Worm (Caenorhabditis elegans): ENCODE results near the gene npax-3.

Gene npax-3

ce11 chrIV:10817030-10817429 is 10.9 kb downstream of the npax-3 start (continued):
- TF ChIP-seq Y116A8C.19 (tag; optimal IDR thresholded peaks at IDR 0.05; ENCODE audit: borderline replicate concordance), result no peak
- no peak for TF ChIP-seq nhr-28 (tag; optimal IDR thresholded peaks at IDR 0.05)
- TF ChIP-seq nhr-84 (tag; optimal IDR thresholded peaks at IDR 0.05), result no peak
- TF ChIP-seq dsc-1 (tag; optimal IDR thresholded peaks at IDR 0.05), result no peak
- no peak for TF ChIP-seq fos-1 (tag; optimal IDR thresholded peaks at IDR 0.05)
- no peak for TF ChIP-seq mef-2 (tag; optimal IDR thresholded peaks at IDR 0.05)
- peak in 1 of 2 experiments; percentile 38 for TF ChIP-seq mdl-1 (tag; optimal IDR thresholded peaks at IDR 0.05)
- TF ChIP-seq fkh-8 (tag; optimal IDR thresholded peaks at IDR 0.05), result no peak
- TF ChIP-seq dpl-1 (GFP tag; optimal IDR thresholded peaks at IDR 0.05), result no peak
- no peak for TF ChIP-seq snpc-4 (tag; optimal IDR thresholded peaks at IDR 0.05)
- TF ChIP-seq mab-9 (GFP tag; IDR thresholded peaks at IDR 0.05), result no peak
- no peak for TF ChIP-seq F16B12.6 (tag; optimal IDR thresholded peaks at IDR 0.05)
- TF ChIP-seq blmp-1 (tag; optimal IDR thresholded peaks at IDR 0.05), result peak; percentile 79
- no peak for TF ChIP-seq ztf-4 (tag; optimal IDR thresholded peaks at IDR 0.05)
- TF ChIP-seq zip-4 (GFP tag; optimal IDR thresholded peaks at IDR 0.05), result no peak
- no peak for TF ChIP-seq unc-62 (GFP tag; optimal IDR thresholded peaks at IDR 0.05)
- TF ChIP-seq lir-3 (tag; optimal IDR thresholded peaks at IDR 0.05; ENCODE audit: poor library complexity), result no peak
- no peak for TF ChIP-seq ets-5 (GFP tag; IDR thresholded peaks at IDR 0.05)
- TF ChIP-seq lin-35 (GFP tag; optimal IDR thresholded peaks at IDR 0.05), result no peak
- TF ChIP-seq nhr-85 (tag), result no peak
- no peak for TF ChIP-seq nhr-11 (tag; optimal IDR thresholded peaks at IDR 0.05)
- TF ChIP-seq egl-13 (tag; optimal IDR thresholded peaks at IDR 0.05), result no peak
- peak; percentile 4 for TF ChIP-seq nhr-47 (tag; optimal IDR thresholded peaks at IDR 0.05)
- no peak for TF ChIP-seq hlh-4 (tag; optimal IDR thresholded peaks at IDR 0.05)
- TF ChIP-seq vab-15 (tag; optimal IDR thresholded peaks at IDR 0.05), result no peak
- TF ChIP-seq alr-1 (tag; optimal IDR thresholded peaks at IDR 0.05; ENCODE audit: borderline replicate concordance), result no peak
- no peak for TF ChIP-seq ztf-11 (tag; optimal IDR thresholded peaks at IDR 0.05)
- TF ChIP-seq unc-30 (tag; optimal IDR thresholded peaks at IDR 0.05), result no peak
- TF ChIP-seq grh-1 (GFP tag; IDR thresholded peaks at IDR 0.05), result no peak
- TF ChIP-seq lsy-2 (tag; optimal IDR thresholded peaks at IDR 0.05), result no peak
- peak in 2 of 3 experiments; percentile 3 to 22 for TF ChIP-seq ceh-82 (tag; optimal IDR thresholded peaks at IDR 0.05)
- TF ChIP-seq ama-1 (optimal IDR thresholded peaks at IDR 0.05), result no peak
- no peak for TF ChIP-seq tlp-1 (tag; optimal IDR thresholded peaks at IDR 0.05)
- no peak for TF ChIP-seq lin-15B (tag; optimal IDR thresholded peaks at IDR 0.05)
- TF ChIP-seq nhr-76 (tag; optimal IDR thresholded peaks at IDR 0.05), result no peak
- no peak for TF ChIP-seq ceh-8 (GFP tag; optimal IDR thresholded peaks at IDR 0.05)
- no peak for TF ChIP-seq nhr-237 (tag; optimal IDR thresholded peaks at IDR 0.05)
- TF ChIP-seq fkh-10 (GFP tag; optimal IDR thresholded peaks at IDR 0.05), result no peak
- no peak for TF ChIP-seq lin-39 (tag; optimal IDR thresholded peaks at IDR 0.05)
- no peak for TF ChIP-seq unc-86 (tag; optimal IDR thresholded peaks at IDR 0.05)
- TF ChIP-seq zag-1 (tag; optimal IDR thresholded peaks at IDR 0.05), result no peak
- no peak for TF ChIP-seq unc-130 (tag; optimal IDR thresholded peaks at IDR 0.05)
- no peak for TF ChIP-seq aly-2 (tag; optimal IDR thresholded peaks at IDR 0.05)
- TF ChIP-seq swsn-7 (tag; optimal IDR thresholded peaks at IDR 0.05), result peak; percentile 8
- TF ChIP-seq xbp-1 (tag; optimal IDR thresholded peaks at IDR 0.05), result no peak
- TF ChIP-seq unc-98 (GFP tag; IDR thresholded peaks at IDR 0.05), result no peak

- no peak for TF ChIP-seq zip-4 (GFP tag; optimal IDR thresholded peaks at IDR 0.05)
- no peak for TF ChIP-seq ama-1 (optimal IDR thresholded peaks at IDR 0.05)
- TF ChIP-seq mep-1 (tag; optimal IDR thresholded peaks at IDR 0.05), result peak; percentile 24
- TF ChIP-seq blmp-1 (tag; optimal IDR thresholded peaks at IDR 0.05), result peak; percentile 63
- no peak for TF ChIP-seq elt-3 (tag; optimal IDR thresholded peaks at IDR 0.05)
- TF ChIP-seq Y116A8C.19 (tag; optimal IDR thresholded peaks at IDR 0.05; ENCODE audit: borderline replicate concordance), result no peak
- TF ChIP-seq nhr-19 (GFP tag; conservative IDR thresholded peaks at IDR 0.05), result no peak
- no peak for TF ChIP-seq lsy-2 (tag; optimal IDR thresholded peaks at IDR 0.05)
- TF ChIP-seq fkh-4 (tag; optimal IDR thresholded peaks at IDR 0.05; ENCODE audit: borderline replicate concordance), result no peak
- TF ChIP-seq lin-14 (GFP tag; optimal IDR thresholded peaks at IDR 0.05), result peak; percentile 19
These were observed 12.0 kb downstream of the npax-3 start for ce11 chrIV:10815950-10816349.
